Fruit fly (Drosophila melanogaster): ENCODE measurements around the gene repo.

repo gene

dm6 chr3R:18274328-18275098 lies 38.5 kb downstream of the repo start, which contains the start of the genes Vps39 and eIF1A (continued):
- no peak for TF ChIP-seq prd (optimal IDR thresholded peaks at IDR 0.05)
- peak; percentile 26; the same call in 1 of the 3 replicates for TF ChIP-seq prd (GFP tag; IDR thresholded peaks at IDR 0.05)
- TF ChIP-seq trh (GFP tag; optimal IDR thresholded peaks at IDR 0.05) = no peak
- peak; percentile 49 for TF ChIP-seq phol (tag; optimal IDR thresholded peaks at IDR 0.05)
- no peak for TF ChIP-seq CG8478 (optimal IDR thresholded peaks at IDR 0.05)
- TF ChIP-seq NC2β (GFP tag; optimal IDR thresholded peaks at IDR 0.05) = peak; percentile 50
- peak; percentile 67 for TF ChIP-seq CG2120 (GFP tag; optimal IDR thresholded peaks at IDR 0.05)
- peak; percentile 67 for TF ChIP-seq CG2712 (tag; optimal IDR thresholded peaks at IDR 0.05)
- peak; percentile 12 for TF ChIP-seq Dad (GFP tag; optimal IDR thresholded peaks at IDR 0.05)
- TF ChIP-seq CG32532 (GFP tag; IDR thresholded peaks at IDR 0.05) = 0 out of 2 replicates have a peak, but pooled peaks have one; percentile 35
- peak; percentile 28 for TF ChIP-seq CG8944 (GFP tag; optimal IDR thresholded peaks at IDR 0.05)
- peak in 1 of 2 experiments; percentile 33 for TF ChIP-seq Hr51 (GFP tag; optimal IDR thresholded peaks at IDR 0.05)
- TF ChIP-seq crp (GFP tag; optimal IDR thresholded peaks at IDR 0.05) = peak in 1 of 2 experiments; percentile 69
- peak; percentile 94 for TF ChIP-seq sens (GFP tag)
- TF ChIP-seq Dek (tag; optimal IDR thresholded peaks at IDR 0.05) = peak; percentile 4
- peak; percentile 31 for TF ChIP-seq tin (GFP tag; optimal IDR thresholded peaks at IDR 0.05)
- TF ChIP-seq CG30403 (GFP tag; optimal IDR thresholded peaks at IDR 0.05) = peak; percentile 67
- peak; percentile 94 for TF ChIP-seq Dll (GFP tag; IDR thresholded peaks at IDR 0.05; ENCODE audit: partially characterized antibody)
- peak; percentile 19 for TF ChIP-seq CG7786 (GFP tag; optimal IDR thresholded peaks at IDR 0.05)
- TF ChIP-seq eyg (GFP tag; optimal IDR thresholded peaks at IDR 0.05) = no peak
- peak; percentile 95 for TF ChIP-seq trem (tag; optimal IDR thresholded peaks at IDR 0.05)
- peak; percentile 37; the same call in 1 of the 2 replicates for TF ChIP-seq CG6689 (GFP tag; IDR thresholded peaks at IDR 0.05)
- peak; percentile 71 for TF ChIP-seq Max (GFP tag; optimal IDR thresholded peaks at IDR 0.05)
- TF ChIP-seq pzg (GFP tag; optimal IDR thresholded peaks at IDR 0.05) = peak; percentile 82
- no peak for TF ChIP-seq CG4730 (GFP tag; IDR thresholded peaks at IDR 0.05)
- TF ChIP-seq tna (GFP tag; IDR thresholded peaks at IDR 0.05; ENCODE audit: partially characterized antibody) = peak; percentile 83
- TF ChIP-seq CG34224 (GFP tag; IDR thresholded peaks at IDR 0.05; ENCODE audit: partially characterized antibody) = peak; percentile 93
- TF ChIP-seq Sry-δ (GFP tag; optimal IDR thresholded peaks at IDR 0.05) = peak; percentile 95
- TF ChIP-seq CG4360 (GFP tag; IDR thresholded peaks at IDR 0.05) = peak; percentile 72; the same call in 1 of the 2 replicates
- no peak for TF ChIP-seq Hsf (GFP tag; optimal IDR thresholded peaks at IDR 0.05)
- TF ChIP-seq p53 (GFP tag; optimal IDR thresholded peaks at IDR 0.05) = peak; percentile 28
- TF ChIP-seq CG17802 (tag; optimal IDR thresholded peaks at IDR 0.05) = no peak
- TF ChIP-seq ash1 (GFP tag; optimal IDR thresholded peaks at IDR 0.05) = no peak
- TF ChIP-seq so (GFP tag; IDR thresholded peaks at IDR 0.05) = 0 out of 3 replicates have a peak, but pooled peaks have one; percentile 14
- TF ChIP-seq Trl (optimal IDR thresholded peaks at IDR 0.05) = no peak
- peak; percentile 29 for TF ChIP-seq Trl (GFP tag; optimal IDR thresholded peaks at IDR 0.05)
- peak; percentile 92 for TF ChIP-seq Scr (GFP tag; IDR thresholded peaks at IDR 0.05; ENCODE audit: partially characterized antibody)
- TF ChIP-seq CG17612 (GFP tag; IDR thresholded peaks at IDR 0.05) = no peak
- no peak for TF ChIP-seq CG17359 (tag; optimal IDR thresholded peaks at IDR 0.05)
- TF ChIP-seq sd (tag; optimal IDR thresholded peaks at IDR 0.05) = no peak
- no peak for TF ChIP-seq CG4854 (GFP tag; optimal IDR thresholded peaks at IDR 0.05)
- peak; percentile 35 for TF ChIP-seq CG4424 (GFP tag; optimal IDR thresholded peaks at IDR 0.05)
- TF ChIP-seq wek (GFP tag; optimal IDR thresholded peaks at IDR 0.05) = peak; percentile 98
- TF ChIP-seq Atf3 (GFP tag; optimal IDR thresholded peaks at IDR 0.05) = peak; percentile 20
- TF ChIP-seq BEAF-32 (GFP tag; optimal IDR thresholded peaks at IDR 0.05) = peak; percentile 92
- TF ChIP-seq Deaf1 (tag; optimal IDR thresholded peaks at IDR 0.05) = peak; percentile 1
- TF ChIP-seq CG2202 (tag; optimal IDR thresholded peaks at IDR 0.05) = peak; percentile 17
- TF ChIP-seq CG31441 (GFP tag; IDR thresholded peaks at IDR 0.05) = 0 out of 2 replicates have a peak, but pooled peaks have one; percentile 30
- peak; percentile 30; the same call in 1 of the 2 replicates for TF ChIP-seq Rfx (GFP tag; IDR thresholded peaks at IDR 0.05)
